Worm (Caenorhabditis elegans): ENCODE measurements around the gene T26E4.3.
"Not testable (repeated sequence)": the region's sequence is repeated elsewhere in the genome, so short reads cannot be mapped to it uniquely, and the experiment has no call there.

DNA sequence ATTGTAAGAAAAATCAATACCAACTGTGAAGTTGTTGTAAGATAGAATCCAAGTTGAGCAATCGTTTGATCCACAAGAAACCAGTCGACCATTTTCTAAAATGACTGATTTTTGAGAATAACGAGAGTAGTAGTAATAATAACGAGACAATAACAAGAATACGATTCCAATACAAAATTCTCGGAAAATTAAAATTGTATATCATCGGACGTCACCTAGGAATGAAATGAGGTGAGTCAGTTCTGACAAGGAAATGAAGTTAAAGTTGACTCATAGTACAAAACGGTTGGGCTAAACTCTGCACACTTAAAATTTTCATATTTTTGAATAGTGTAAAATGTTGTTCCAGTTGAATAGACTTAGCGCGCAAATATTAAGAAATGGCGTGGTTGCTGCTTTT lies 38.2 kb upstream of the T26E4.3 start, which contains the start of gene str-19:
- TF ChIP-seq pqm-1 (tag; optimal IDR thresholded peaks at IDR 0.05); egl-27 (tag; optimal IDR thresholded peaks at IDR 0.05); pha-4 (GFP tag; IDR thresholded peaks at IDR 0.05); pha-4 (tag; optimal IDR thresholded peaks at IDR 0.05): not testable (repeated sequence)
